Worm (Caenorhabditis elegans): ENCODE data around the gene Y57A10A.5.

DNA sequence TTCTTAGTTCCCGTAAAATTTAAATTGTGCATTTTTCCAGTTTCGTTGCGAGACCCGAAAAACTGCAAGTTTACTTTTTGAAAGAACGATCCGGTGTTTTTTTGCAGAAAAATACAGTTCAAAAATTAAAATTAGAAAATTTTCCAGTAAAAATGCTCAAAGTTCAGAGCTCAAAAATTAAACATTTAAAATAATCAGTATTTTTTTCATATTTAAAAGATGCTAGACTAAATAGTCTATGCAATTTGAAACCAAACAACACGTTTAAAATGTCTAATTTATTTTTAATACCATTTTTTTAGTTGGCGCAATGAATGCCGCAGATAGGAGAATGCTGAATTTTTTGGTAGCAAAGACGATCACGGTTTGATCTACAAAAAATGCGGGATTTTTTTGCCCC, 7.0 kb upstream of the Y57A10A.5 start, which contains the start of gene Y57A10A.2:
- no peak for TF ChIP-seq W03F9.2 (tag; optimal IDR thresholded peaks at IDR 0.05)
- no peak for TF ChIP-seq him-1 (tag; optimal IDR thresholded peaks at IDR 0.05)
- no peak for TF ChIP-seq dao-5 (tag; optimal IDR thresholded peaks at IDR 0.05)

Measured in whole organism, L4/young adult.